Worm (Caenorhabditis elegans) whole organism, L3 larva: ENCODE results near the gene M03C11.1.
A peak's percentile ranks its signal among the peaks of the same experiment; 100 is the strongest.
"Not testable (repeated sequence)": the region's sequence is repeated elsewhere in the genome, so short reads cannot be mapped to it uniquely, and the experiment has no call there.

Source experiments
- R02D3.7 ChIP-seq: fragments of 150-350 bp; optimal IDR thresholded peaks from 2 replicates; lab custom pipeline; 2014; ENCODE audit warnings: missing biosample characterization, missing genetic modification characterization
- aly-2 ChIP-seq: fragments of 150-350 bp; optimal IDR thresholded peaks from 2 replicates; lab custom pipeline; 2014; ENCODE audit warnings: missing biosample characterization, missing genetic modification characterization
- ama-1 ChIP-seq: fragments of 150-350 bp; optimal IDR thresholded peaks from 2 replicates; lab custom pipeline; 2018
- ceh-16 ChIP-seq: sonication (generic microtip); optimal IDR thresholded peaks from 2 replicates; lab custom pipeline; 2017; ENCODE audit warnings: missing biosample characterization, missing genetic modification characterization
- ceh-28 ChIP-seq: fragments of 150-350 bp; optimal IDR thresholded peaks from 2 replicates; lab custom pipeline; 2014; ENCODE audit warnings: missing biosample characterization, missing genetic modification reagents, missing genetic modification characterization
- ceh-9 ChIP-seq: sonication (generic microtip); optimal IDR thresholded peaks from 2 replicates; lab custom pipeline; 2018; ENCODE audit warnings: missing biosample characterization, missing genetic modification characterization
- daf-12 ChIP-seq: fragments of 150-350 bp; optimal IDR thresholded peaks from 2 replicates; lab custom pipeline; 2014; ENCODE audit warnings: missing biosample characterization, missing genetic modification reagents, missing genetic modification characterization
- egl-5 ChIP-seq: fragments of 150-350 bp; optimal IDR thresholded peaks from 2 replicates; lab custom pipeline; 2017; ENCODE audit warnings: missing biosample characterization, missing genetic modification reagents, missing genetic modification characterization, inconsistent platforms
- fkh-10 ChIP-seq: sonication (generic microtip); optimal IDR thresholded peaks from 2 replicates; lab custom pipeline; 2017; ENCODE audit warnings: missing biosample characterization, missing genetic modification reagents, missing genetic modification characterization
- fos-1 ChIP-seq: fragments of 150-350 bp; optimal IDR thresholded peaks from 2 replicates; lab custom pipeline; 2014; ENCODE audit warnings: missing biosample characterization, missing genetic modification characterization
- hmg-11 ChIP-seq: sonication (generic microtip); optimal IDR thresholded peaks from 2 replicates; lab custom pipeline; 2016; ENCODE audit warnings: missing genetic modification characterization, missing compliant biosample characterization
- jun-1 ChIP-seq: fragments of 150-350 bp; optimal IDR thresholded peaks from 2 replicates; lab custom pipeline; 2014; ENCODE audit warnings: missing biosample characterization, missing genetic modification reagents, missing genetic modification characterization
- lin-15B ChIP-seq: fragments of 150-350 bp; optimal IDR thresholded peaks from 2 replicates; lab custom pipeline; 2014; ENCODE audit warnings: missing biosample characterization, missing genetic modification characterization
- lin-39 ChIP-seq: fragments of 150-350 bp; optimal IDR thresholded peaks from 2 replicates; lab custom pipeline; 2018; ENCODE audit warnings: missing biosample characterization, missing genetic modification reagents, missing genetic modification characterization
- lsy-12 ChIP-seq: sonication (generic microtip); optimal IDR thresholded peaks from 2 replicates; lab custom pipeline; 2016; ENCODE audit warnings: mild to moderate bottlenecking, missing genetic modification characterization, missing compliant biosample characterization
- nfya-1 ChIP-seq: sonication (generic microtip); optimal IDR thresholded peaks from 2 replicates; lab custom pipeline; 2017; ENCODE audit warnings: missing genetic modification characterization, mild to moderate bottlenecking, missing compliant biosample characterization, antibody characterized with exemption, moderate library complexity; ENCODE audit not compliant: insufficient read depth
- nhr-23 ChIP-seq: fragments of 150-350 bp; optimal IDR thresholded peaks from 2 replicates; lab custom pipeline; 2014; ENCODE audit warnings: missing biosample characterization, missing genetic modification reagents, missing genetic modification characterization
- nhr-237 ChIP-seq: fragments of 150-350 bp; optimal IDR thresholded peaks from 2 replicates; lab custom pipeline; 2014; ENCODE audit warnings: missing biosample characterization, missing genetic modification characterization
- nhr-43 ChIP-seq: sonication (generic microtip); optimal IDR thresholded peaks from 2 replicates; lab custom pipeline; 2016; ENCODE audit warnings: mild to moderate bottlenecking, missing genetic modification characterization, missing compliant biosample characterization; ENCODE audit not compliant: poor library complexity, severe bottlenecking
- nhr-67 ChIP-seq: fragments of 150-350 bp; optimal IDR thresholded peaks from 2 replicates; lab custom pipeline; 2014; ENCODE audit warnings: missing biosample characterization, missing genetic modification characterization
- nhr-77 ChIP-seq: fragments of 150-350 bp; optimal IDR thresholded peaks from 2 replicates; lab custom pipeline; 2014; ENCODE audit warnings: missing biosample characterization, missing genetic modification characterization
- pha-4 ChIP-seq: fragments of 150-350 bp; optimal IDR thresholded peaks from 2 replicates; lab custom pipeline; 2014; ENCODE audit warnings: missing biosample characterization, missing genetic modification reagents, missing genetic modification characterization
- pqm-1 ChIP-seq: fragments of 150-350 bp; optimal IDR thresholded peaks from 2 replicates; lab custom pipeline; 2017; ENCODE audit warnings: missing biosample characterization, missing genetic modification characterization, inconsistent platforms
- sea-2 ChIP-seq: fragments of 150-350 bp; sonication (generic microtip); optimal IDR thresholded peaks from 4 replicates; lab custom pipeline; 2014; ENCODE audit warnings: missing biosample characterization, missing genetic modification reagents, missing genetic modification characterization
- skn-1 ChIP-seq: fragments of 150-350 bp; optimal IDR thresholded peaks from 2 replicates; lab custom pipeline; 2014; ENCODE audit warnings: missing biosample characterization, missing genetic modification characterization
- snpc-4 ChIP-seq: fragments of 150-350 bp; optimal IDR thresholded peaks from 2 replicates; lab custom pipeline; 2014; ENCODE audit warnings: missing biosample characterization, missing genetic modification characterization
- tbx-2 ChIP-seq: sonication (generic microtip); optimal IDR thresholded peaks from 2 replicates; lab custom pipeline; 2016; ENCODE audit warnings: mild to moderate bottlenecking, missing genetic modification characterization, missing compliant biosample characterization
- unc-39 ChIP-seq: sonication (generic microtip); optimal IDR thresholded peaks from 4 replicates; lab custom pipeline; 2017; ENCODE audit warnings: missing biosample characterization, missing genetic modification characterization
- zag-1 ChIP-seq: fragments of 150-350 bp; optimal IDR thresholded peaks from 2 replicates; lab custom pipeline; 2014; ENCODE audit warnings: missing biosample characterization, missing genetic modification characterization
- ztf-11 ChIP-seq: fragments of 150-350 bp; optimal IDR thresholded peaks from 2 replicates; lab custom pipeline; 2014; ENCODE audit warnings: missing biosample characterization, missing genetic modification characterization
- ztf-4 ChIP-seq: fragments of 150-350 bp; optimal IDR thresholded peaks from 2 replicates; lab custom pipeline; 2014; ENCODE audit warnings: missing biosample characterization, missing genetic modification characterization

Gene M03C11.1

ce11 chrIII:10395990-10396389 lies at the start of gene M03C11.1:
Gene M03C11.1 (minus strand): TSS chrIII:10396090.
- TF ChIP-seq nhr-77 (no peak), pha-4 (peak; percentile 60)
- TF ChIP-seq, all 47 proteins: peak for 1

DNA sequence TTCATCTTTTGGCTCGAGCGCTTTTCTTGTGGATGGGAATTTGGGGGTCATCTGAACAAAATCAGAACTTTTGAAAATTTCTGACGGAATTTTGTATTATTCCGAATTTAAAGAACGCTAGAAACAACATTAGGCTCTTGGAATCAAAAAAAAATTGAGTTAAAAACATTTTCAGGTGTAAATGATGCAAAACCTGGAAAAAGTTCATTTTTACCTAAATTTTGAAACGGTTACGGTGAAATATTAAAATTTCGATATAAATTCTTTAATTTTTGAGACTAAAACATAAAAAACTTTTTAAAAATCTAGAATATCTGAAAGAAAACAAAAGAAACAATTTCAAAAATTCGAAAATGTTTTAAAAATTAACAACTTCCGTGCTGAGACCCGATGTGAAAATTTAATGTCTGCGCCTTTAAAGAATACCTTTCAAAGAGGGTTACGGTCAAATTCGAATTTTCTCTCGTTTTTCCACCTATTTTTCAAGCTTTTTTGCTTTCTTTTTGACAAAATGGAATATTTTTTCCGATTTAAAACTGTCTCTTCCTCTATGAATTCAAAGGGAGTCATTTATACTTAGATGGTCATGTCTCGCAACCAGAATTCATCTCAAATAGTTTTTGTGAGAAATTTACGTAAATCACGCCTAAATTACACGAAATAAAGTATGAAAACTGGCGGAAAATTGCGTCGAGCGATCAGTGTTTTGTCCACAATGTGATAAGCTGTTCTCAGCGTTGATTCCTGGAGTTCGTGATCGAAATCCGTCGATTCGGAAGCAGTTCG lies 46.7 kb upstream of the M03C11.1 start, which contains the start of the genes H04D03.2 and ecps-2:
Gene H04D03.2 (minus strand): TSS at position 51 of the 786 bp plus-strand sequence.
Gene ecps-2 (plus strand): TSS at position 736 of the 786 bp plus-strand sequence.
- TF ChIP-seq aly-2 (tag; lab: Kevin White, UChicago) = no peak
- TF ChIP-seq ztf-11 (tag; lab: Kevin White, UChicago) = no peak
- TF ChIP-seq sea-2 (GFP tag; lab: Kevin White, UChicago) = no peak
- no peak for TF ChIP-seq R02D3.7 (tag; lab: Kevin White, UChicago)
- no peak for TF ChIP-seq nfya-1
- no peak for TF ChIP-seq lin-15B (tag; lab: Kevin White, UChicago)
- TF ChIP-seq ceh-28 (tag; lab: Kevin White, UChicago) = no peak
- TF ChIP-seq lin-39 = no peak
- TF ChIP-seq fkh-10 (GFP tag; lab: Kevin White, UChicago) = no peak
- no peak for TF ChIP-seq skn-1 (tag; lab: Kevin White, UChicago)
- no peak for TF ChIP-seq unc-39 (tag; lab: Kevin White, UChicago)
- no peak for TF ChIP-seq ama-1
- TF ChIP-seq zag-1 (tag; lab: Kevin White, UChicago) = no peak
- TF ChIP-seq fos-1 = no peak
- no peak for TF ChIP-seq nhr-23 (tag; lab: Kevin White, UChicago)
- TF ChIP-seq lsy-12 (tag; lab: Kevin White, UChicago) = no peak
- no peak for TF ChIP-seq nhr-77
- no peak for TF ChIP-seq egl-5 (tag; lab: Kevin White, UChicago)

- TF ChIP-seq pqm-1; nhr-67; sea-2 (GFP tag; lab: Kevin White, UChicago): not testable (repeated sequence)
Observed at ce11 chrIII:10438780-10439179, 42.9 kb upstream of the M03C11.1 start, which contains the start of gene H04D03.6. Gene H04D03.6 (minus strand): TSS chrIII:10438880.

- TF ChIP-seq pqm-1 (peak; percentile 0), fkh-10 (GFP tag; lab: Kevin White, UChicago) (peak; percentile 29), nfya-1 (peak; percentile 67), lin-39 (peak; percentile 29), tbx-2 (peak; percentile 2), nhr-23 (tag; lab: Kevin White, UChicago) (peak; percentile 2), nhr-43 (peak; percentile 30), lin-15B (tag; lab: Kevin White, UChicago) (peak; percentile 78), hmg-11 (peak; percentile 22), pha-4 (peak; percentile 5)
Observed at ce11 chrIII:10435938-10436842, 40.3 kb upstream of the M03C11.1 start, which contains the start of the genes smrd-1 and enu-3.1. Gene smrd-1 (minus strand): TSS chrIII:10435988. Gene enu-3.1 (plus strand): TSS chrIII:10436276.

DNA sequence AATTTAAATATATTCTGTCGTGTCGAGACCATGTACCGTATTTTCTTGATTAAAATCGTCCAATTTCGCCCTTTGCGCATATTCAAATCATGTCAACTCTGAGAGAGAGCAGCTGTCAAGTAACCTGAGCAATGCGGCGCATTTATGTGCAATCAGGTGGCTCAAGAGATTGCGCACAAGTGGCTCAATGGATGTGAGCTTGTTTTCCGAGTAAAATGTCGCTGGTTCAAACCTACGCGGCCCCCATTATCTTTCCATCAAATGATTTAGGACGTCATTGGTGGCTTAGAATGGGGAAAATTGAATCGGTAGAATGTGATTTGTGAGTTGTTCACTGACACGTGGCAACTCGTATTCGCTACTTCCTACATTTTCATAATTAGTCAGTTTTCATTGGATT lies 36.2 kb upstream of the M03C11.1 start:
- TF ChIP-seq snpc-4 (tag; lab: Kevin White, UChicago) (no peak), jun-1 (tag; lab: Kevin White, UChicago) (no peak), nfya-1 (peak; percentile 33), nhr-77 (no peak), ztf-11 (tag; lab: Kevin White, UChicago) (no peak), ceh-16 (no peak), lin-15B (tag; lab: Kevin White, UChicago) (peak; percentile 12), nhr-23 (tag; lab: Kevin White, UChicago) (no peak), daf-12 (tag; lab: Kevin White, UChicago) (no peak), lin-39 (peak; percentile 90)

ce11 chrIII:10427882-10428281 lies 32.0 kb upstream of the M03C11.1 start, which contains the start of gene prp-3:
Gene prp-3 (minus strand): TSS chrIII:10427982.
- TF ChIP-seq ceh-16 = no peak
- no peak for TF ChIP-seq daf-12 (tag; lab: Kevin White, UChicago)
- no peak for TF ChIP-seq unc-39 (tag; lab: Kevin White, UChicago)
- no peak for TF ChIP-seq ceh-9
- no peak for TF ChIP-seq fos-1
- TF ChIP-seq ztf-4 = no peak
- TF ChIP-seq nhr-43 = no peak
- TF ChIP-seq nhr-237 = no peak
